Worm (Caenorhabditis elegans) whole organism, L3 larva: ENCODE measurements around the gene osgn-1.

Experiments used
- R02D3.7 ChIP-seq: fragments of 150-350 bp; optimal IDR thresholded peaks from 2 replicates; lab custom pipeline; 2014; ENCODE audit warnings: missing biosample characterization, missing genetic modification characterization
- ZK546.5 ChIP-seq: sonication (generic microtip); optimal IDR thresholded peaks from 2 replicates; lab custom pipeline; 2017; ENCODE audit warnings: missing biosample characterization, missing genetic modification characterization
- aly-2 ChIP-seq: fragments of 150-350 bp; optimal IDR thresholded peaks from 2 replicates; lab custom pipeline; 2014; ENCODE audit warnings: missing biosample characterization, missing genetic modification characterization
- ceh-16 ChIP-seq: sonication (generic microtip); optimal IDR thresholded peaks from 2 replicates; lab custom pipeline; 2017; ENCODE audit warnings: missing biosample characterization, missing genetic modification characterization
- ceh-28 ChIP-seq: fragments of 150-350 bp; optimal IDR thresholded peaks from 2 replicates; lab custom pipeline; 2014; ENCODE audit warnings: missing biosample characterization, missing genetic modification reagents, missing genetic modification characterization
- daf-12 ChIP-seq: fragments of 150-350 bp; optimal IDR thresholded peaks from 2 replicates; lab custom pipeline; 2014; ENCODE audit warnings: missing biosample characterization, missing genetic modification reagents, missing genetic modification characterization
- egl-5 ChIP-seq: fragments of 150-350 bp; optimal IDR thresholded peaks from 2 replicates; lab custom pipeline; 2017; ENCODE audit warnings: missing biosample characterization, missing genetic modification reagents, missing genetic modification characterization, inconsistent platforms
- elt-1 ChIP-seq: fragments of 150-350 bp; optimal IDR thresholded peaks from 2 replicates; lab custom pipeline; 2014; ENCODE audit warnings: missing biosample characterization, missing genetic modification characterization
- elt-2 ChIP-seq: sonication (generic microtip); optimal IDR thresholded peaks from 2 replicates; lab custom pipeline; 2016; ENCODE audit warnings: missing genetic modification reagents, mild to moderate bottlenecking, missing genetic modification characterization, missing compliant biosample characterization
- elt-3 ChIP-seq, 3 experiments: fragments of 150-350 bp in 1 of 3; sonication (generic microtip) in 2 of 3; optimal IDR thresholded peaks; 2 replicates in 2 of 3; 4 replicates in 1 of 3; lab custom pipeline; 2014 to 2017; ENCODE audit warnings: missing biosample characterization in 3 of 3, missing genetic modification characterization in 3 of 3
- eor-1 ChIP-seq, 2 experiments: fragments of 150-350 bp; optimal IDR thresholded peaks; 2 replicates each; lab custom pipeline; 2014 to 2018; ENCODE audit warnings: missing biosample characterization in 2 of 2, missing genetic modification characterization in 2 of 2
- fkh-10 ChIP-seq: sonication (generic microtip); optimal IDR thresholded peaks from 2 replicates; lab custom pipeline; 2017; ENCODE audit warnings: missing biosample characterization, missing genetic modification reagents, missing genetic modification characterization
- fkh-2 ChIP-seq: fragments of 150-350 bp; optimal IDR thresholded peaks from 2 replicates; lab custom pipeline; 2014; ENCODE audit warnings: missing biosample characterization, missing genetic modification reagents, missing genetic modification characterization
- fos-1 ChIP-seq: fragments of 150-350 bp; optimal IDR thresholded peaks from 2 replicates; lab custom pipeline; 2014; ENCODE audit warnings: missing biosample characterization, missing genetic modification characterization
- hmg-11 ChIP-seq: sonication (generic microtip); optimal IDR thresholded peaks from 2 replicates; lab custom pipeline; 2016; ENCODE audit warnings: missing genetic modification characterization, missing compliant biosample characterization
- jun-1 ChIP-seq: fragments of 150-350 bp; optimal IDR thresholded peaks from 2 replicates; lab custom pipeline; 2014; ENCODE audit warnings: missing biosample characterization, missing genetic modification reagents, missing genetic modification characterization
- lin-15B ChIP-seq: fragments of 150-350 bp; optimal IDR thresholded peaks from 2 replicates; lab custom pipeline; 2014; ENCODE audit warnings: missing biosample characterization, missing genetic modification characterization
- lin-39 ChIP-seq: fragments of 150-350 bp; optimal IDR thresholded peaks from 2 replicates; lab custom pipeline; 2018; ENCODE audit warnings: missing biosample characterization, missing genetic modification reagents, missing genetic modification characterization
- lsy-12 ChIP-seq: sonication (generic microtip); optimal IDR thresholded peaks from 2 replicates; lab custom pipeline; 2016; ENCODE audit warnings: mild to moderate bottlenecking, missing genetic modification characterization, missing compliant biosample characterization
- mdl-1 ChIP-seq: fragments of 150-350 bp; optimal IDR thresholded peaks from 2 replicates; lab custom pipeline; 2014; ENCODE audit warnings: missing biosample characterization, missing genetic modification characterization
- mml-1 ChIP-seq: fragments of 150-350 bp; sonication (generic microtip); optimal IDR thresholded peaks from 3 replicates; lab custom pipeline; 2014; ENCODE audit warnings: missing biosample characterization, missing genetic modification characterization
- nhr-237 ChIP-seq: fragments of 150-350 bp; optimal IDR thresholded peaks from 2 replicates; lab custom pipeline; 2014; ENCODE audit warnings: missing biosample characterization, missing genetic modification characterization
- nhr-28 ChIP-seq: fragments of 150-350 bp; optimal IDR thresholded peaks from 2 replicates; lab custom pipeline; 2014; ENCODE audit warnings: missing biosample characterization, missing genetic modification characterization
- nhr-43 ChIP-seq: sonication (generic microtip); optimal IDR thresholded peaks from 2 replicates; lab custom pipeline; 2016; ENCODE audit warnings: mild to moderate bottlenecking, missing genetic modification characterization, missing compliant biosample characterization; ENCODE audit not compliant: poor library complexity, severe bottlenecking
- nhr-67 ChIP-seq: fragments of 150-350 bp; optimal IDR thresholded peaks from 2 replicates; lab custom pipeline; 2014; ENCODE audit warnings: missing biosample characterization, missing genetic modification characterization
- nhr-76 ChIP-seq: fragments of 150-350 bp; sonication (generic microtip); optimal IDR thresholded peaks from 5 replicates; lab custom pipeline; 2014; ENCODE audit warnings: missing biosample characterization, missing genetic modification characterization
- pha-4 ChIP-seq: fragments of 150-350 bp; optimal IDR thresholded peaks from 2 replicates; lab custom pipeline; 2014; ENCODE audit warnings: missing biosample characterization, missing genetic modification reagents, missing genetic modification characterization
- pqm-1 ChIP-seq: fragments of 150-350 bp; optimal IDR thresholded peaks from 2 replicates; lab custom pipeline; 2017; ENCODE audit warnings: missing biosample characterization, missing genetic modification characterization, inconsistent platforms
- skn-1 ChIP-seq: fragments of 150-350 bp; optimal IDR thresholded peaks from 2 replicates; lab custom pipeline; 2014; ENCODE audit warnings: missing biosample characterization, missing genetic modification characterization
- snpc-4 ChIP-seq: fragments of 150-350 bp; optimal IDR thresholded peaks from 2 replicates; lab custom pipeline; 2014; ENCODE audit warnings: missing biosample characterization, missing genetic modification characterization
- tbx-2 ChIP-seq: sonication (generic microtip); optimal IDR thresholded peaks from 2 replicates; lab custom pipeline; 2016; ENCODE audit warnings: mild to moderate bottlenecking, missing genetic modification characterization, missing compliant biosample characterization
- zag-1 ChIP-seq: fragments of 150-350 bp; optimal IDR thresholded peaks from 2 replicates; lab custom pipeline; 2014; ENCODE audit warnings: missing biosample characterization, missing genetic modification characterization
- ztf-11 ChIP-seq: fragments of 150-350 bp; optimal IDR thresholded peaks from 2 replicates; lab custom pipeline; 2014; ENCODE audit warnings: missing biosample characterization, missing genetic modification characterization
- ztf-4 ChIP-seq: fragments of 150-350 bp; optimal IDR thresholded peaks from 2 replicates; lab custom pipeline; 2014; ENCODE audit warnings: missing biosample characterization, missing genetic modification characterization

Gene osgn-1

ce11 chrIV:4171531-4172163 is 35.5 kb upstream of the osgn-1 start, which contains the start of the genes K08D10.13 and rnp-2:
K08D10.13 (minus strand) TSS chrIV:4171581.
rnp-2 (plus strand) TSS chrIV:4172076.
- TF ChIP-seq lsy-12, result no peak
- TF ChIP-seq nhr-76 (tag; lab: Kevin White, UChicago), result no peak
- TF ChIP-seq snpc-4, result peak; percentile 75
- TF ChIP-seq lin-15B (tag; lab: Kevin White, UChicago), result peak; percentile 87
- peak; percentile 3 for TF ChIP-seq elt-2 (tag; lab: Kevin White, UChicago)

ce11 chrIV:4172242-4172641 is 34.9 kb upstream of the osgn-1 start:
- TF ChIP-seq nhr-237 (tag; lab: Kevin White, UChicago) (no peak), mdl-1 (tag; lab: Kevin White, UChicago) (no peak)

ce11 chrIV:4173789-4174188 is 33.4 kb upstream of the osgn-1 start, which contains the start of gene rnp-3:
rnp-3 (plus strand) TSS chrIV:4174089.
- TF ChIP-seq lin-39 (tag; lab: Kevin White, UChicago) (no peak), ztf-11 (tag; lab: Kevin White, UChicago) (no peak)

ce11 chrIV:4176088-4176487 is 31.1 kb upstream of the osgn-1 start, which contains the start of gene dnj-15:
dnj-15 (plus strand) TSS chrIV:4176388.
- no peak for TF ChIP-seq mdl-1 (tag; lab: Kevin White, UChicago)
- TF ChIP-seq lsy-12, result no peak
- TF ChIP-seq fkh-10 (GFP tag; lab: Kevin White, UChicago), result no peak
- no peak for TF ChIP-seq mml-1 (tag; lab: Kevin White, UChicago)
- no peak for TF ChIP-seq pha-4 (tag; lab: Kevin White, UChicago)
- no peak for TF ChIP-seq aly-2 (tag; lab: Kevin White, UChicago)
- TF ChIP-seq fkh-2 (tag; lab: Kevin White, UChicago), result no peak
- no peak for TF ChIP-seq ZK546.5 (tag; lab: Kevin White, UChicago)
- no peak for TF ChIP-seq egl-5 (tag; lab: Kevin White, UChicago)
- no peak for TF ChIP-seq ztf-11 (tag; lab: Kevin White, UChicago)
- no peak for TF ChIP-seq fos-1
- no peak for TF ChIP-seq elt-3 (tag; optimal IDR thresholded peaks at IDR 0.05; lab: Kevin White, UChicago)
- TF ChIP-seq daf-12 (tag; lab: Kevin White, UChicago), result no peak
- no peak for TF ChIP-seq nhr-237 (tag; lab: Kevin White, UChicago)
- no peak for TF ChIP-seq elt-1 (tag; lab: Kevin White, UChicago)
- TF ChIP-seq zag-1 (tag; lab: Kevin White, UChicago), result no peak
- TF ChIP-seq pqm-1, result no peak
- TF ChIP-seq, all 47 proteins: peak for 0

- no peak for TF ChIP-seq nhr-76 (tag; lab: Kevin White, UChicago)
- no peak for TF ChIP-seq nhr-237 (tag; lab: Kevin White, UChicago)
- TF ChIP-seq ztf-4 (tag; lab: Kevin White, UChicago), result no peak
- no peak for TF ChIP-seq R02D3.7
- TF ChIP-seq lin-15B (tag; lab: Kevin White, UChicago), result no peak
- no peak for TF ChIP-seq lin-39 (tag; lab: Kevin White, UChicago)
- no peak for TF ChIP-seq nhr-67 (tag; lab: Kevin White, UChicago)
- no peak for TF ChIP-seq daf-12 (tag; lab: Kevin White, UChicago)
- no peak for TF ChIP-seq ceh-16 (tag; lab: Kevin White, UChicago)
Measured at ce11 chrIV:4176659-4177058, 30.5 kb upstream of the osgn-1 start.

ce11 chrIV:4177560-4177959 is 29.6 kb upstream of the osgn-1 start:
- peak; percentile 19 for TF ChIP-seq lin-15B (tag; lab: Kevin White, UChicago)
- no peak for TF ChIP-seq eor-1 (tag; optimal IDR thresholded peaks at IDR 0.05; lab: Kevin White, UChicago)

ce11 chrIV:4178424-4178823 is 28.8 kb upstream of the osgn-1 start, which contains the start of gene tsen-34:
tsen-34 (plus strand) TSS chrIV:4178457.
- no peak for TF ChIP-seq nhr-28
- no peak for TF ChIP-seq nhr-67 (tag; lab: Kevin White, UChicago)
- no peak for TF ChIP-seq ceh-28
- no peak for TF ChIP-seq nhr-237 (tag; lab: Kevin White, UChicago)
- TF ChIP-seq skn-1 (tag; lab: Kevin White, UChicago), result no peak
- TF ChIP-seq pqm-1, result no peak
- no peak for TF ChIP-seq hmg-11 (tag; lab: Kevin White, UChicago)
- no peak for TF ChIP-seq jun-1 (tag; lab: Kevin White, UChicago)
- TF ChIP-seq nhr-43 (tag; lab: Kevin White, UChicago), result no peak
- TF ChIP-seq tbx-2 (tag; lab: Kevin White, UChicago), result no peak
- TF ChIP-seq nhr-76 (tag; lab: Kevin White, UChicago), result no peak
- TF ChIP-seq egl-5 (tag; lab: Kevin White, UChicago), result no peak
- TF ChIP-seq ZK546.5 (tag; lab: Kevin White, UChicago), result no peak
- TF ChIP-seq mdl-1 (tag; lab: Kevin White, UChicago), result no peak
